Fruit fly (Drosophila melanogaster) whole organism, adult: ENCODE results near the gene His4r.

Experiments
- CG11617 ChIP-seq: fragments of 200-800 bp; sonication (Bioruptor generic); optimal IDR thresholded peaks from 2 replicates; lab custom pipeline; 2017; ENCODE audit warnings: mild to moderate bottlenecking, missing biosample characterization, missing genetic modification reagents, missing genetic modification characterization
- CG12768 ChIP-seq: fragments of 200-800 bp; sonication (Bioruptor generic); optimal IDR thresholded peaks from 2 replicates; lab custom pipeline; 2017; ENCODE audit warnings: missing biosample characterization, missing genetic modification characterization, mild to moderate bottlenecking, moderate library complexity, missing genetic modification reagents
- CG14711 ChIP-seq: fragments of 200-800 bp; sonication (Bioruptor generic); optimal IDR thresholded peaks from 2 replicates; lab custom pipeline; 2018; ENCODE audit warnings: missing biosample characterization, mild to moderate bottlenecking, missing genetic modification characterization, moderate library complexity
- CG1620 ChIP-seq: fragments of 200-800 bp; sonication (Bioruptor generic); optimal IDR thresholded peaks from 2 replicates; lab custom pipeline; 2016; ENCODE audit warnings: missing biosample characterization, missing genetic modification characterization
- CG33017 ChIP-seq: fragments of 200-800 bp; sonication (Bioruptor generic); optimal IDR thresholded peaks from 2 replicates; lab custom pipeline; 2018; ENCODE audit warnings: missing biosample characterization, mild to moderate bottlenecking, missing genetic modification characterization, moderate library complexity
- CG5204 ChIP-seq: fragments of 200-800 bp; sonication (Bioruptor generic); optimal IDR thresholded peaks from 2 replicates; lab custom pipeline; 2016; ENCODE audit warnings: missing biosample characterization, missing genetic modification characterization
- CG7045 ChIP-seq: fragments of 200-800 bp; sonication (Bioruptor generic); optimal IDR thresholded peaks from 2 replicates; lab custom pipeline; 2017; ENCODE audit warnings: missing biosample characterization, mild to moderate bottlenecking, missing genetic modification characterization
- CG7101 ChIP-seq: fragments of 200-800 bp; sonication (Bioruptor generic); optimal IDR thresholded peaks from 2 replicates; lab custom pipeline; 2018; ENCODE audit warnings: missing biosample characterization, mild to moderate bottlenecking, missing genetic modification characterization, moderate library complexity
- Clk ChIP-seq: fragments of 200-800 bp; sonication (Bioruptor generic); optimal IDR thresholded peaks from 2 replicates; lab custom pipeline; 2017; ENCODE audit warnings: missing biosample characterization, missing genetic modification characterization
- Crg-1 ChIP-seq: fragments of 200-800 bp; sonication (Bioruptor generic); optimal IDR thresholded peaks from 2 replicates; lab custom pipeline; 2016; ENCODE audit warnings: missing biosample characterization, missing genetic modification characterization
- Hr96 ChIP-seq: fragments of 200-800 bp; sonication (Bioruptor generic); optimal IDR thresholded peaks from 2 replicates; lab custom pipeline; 2016; ENCODE audit warnings: missing biosample characterization, missing genetic modification characterization
- Mnt ChIP-seq: fragments of 200-800 bp; sonication (Bioruptor generic); optimal IDR thresholded peaks from 2 replicates; lab custom pipeline; 2016; ENCODE audit warnings: missing biosample characterization, mild to moderate bottlenecking, missing genetic modification characterization
- bab1 ChIP-seq: fragments of 200-800 bp; sonication (Bioruptor generic); optimal IDR thresholded peaks from 3 replicates; lab custom pipeline; 2019; ENCODE audit warnings: missing biosample characterization, mild to moderate bottlenecking, missing genetic modification characterization, moderate library complexity
- cic ChIP-seq: fragments of 200-800 bp; sonication (Bioruptor generic); optimal IDR thresholded peaks from 2 replicates; lab custom pipeline; 2017; ENCODE audit warnings: missing biosample characterization, mild to moderate bottlenecking, missing genetic modification characterization, moderate library complexity
- cnc ChIP-seq, 2 experiments: fragments of >200 bp; optimal IDR thresholded peaks; 2 replicates each; lab custom pipeline; 2017
- kay ChIP-seq: fragments of 200-800 bp; sonication (Bioruptor generic); peaks from one replicate; lab custom pipeline; 2016; ENCODE audit warnings: missing biosample characterization, missing genetic modification characterization, borderline replicate concordance
- ovo ChIP-seq: fragments of 200-800 bp; sonication (Bioruptor generic); optimal IDR thresholded peaks from 2 replicates; lab custom pipeline; 2016; ENCODE audit warnings: missing biosample characterization, missing genetic modification characterization
- pad ChIP-seq: fragments of 200-800 bp; sonication (Bioruptor generic); optimal IDR thresholded peaks from 3 replicates; lab custom pipeline; 2017; ENCODE audit warnings: missing biosample characterization, missing genetic modification characterization, mild to moderate bottlenecking, moderate library complexity, missing genetic modification reagents
- tj ChIP-seq: fragments of 200-800 bp; sonication (Bioruptor generic); optimal IDR thresholded peaks from 3 replicates; lab custom pipeline; 2017; ENCODE audit warnings: missing biosample characterization, mild to moderate bottlenecking, missing genetic modification characterization, moderate library complexity
- toe ChIP-seq: fragments of 200-800 bp; sonication (Bioruptor generic); optimal IDR thresholded peaks from 2 replicates; lab custom pipeline; 2016; ENCODE audit warnings: missing biosample characterization, missing genetic modification characterization

His4r gene

dm6 chr3R:14649307-14650239 lies 24.0 kb downstream of the His4r start:
- peak; percentile 84 for TF ChIP-seq CG7045 (GFP tag; lab: Kevin White, UChicago)
- peak; percentile 96 for TF ChIP-seq cic (GFP tag; lab: Kevin White, UChicago)
- peak; percentile 93 for TF ChIP-seq CG11617 (GFP tag; lab: Kevin White, UChicago)
- peak; percentile 100 for TF ChIP-seq tj (GFP tag; lab: Kevin White, UChicago)
- peak; percentile 21 for TF ChIP-seq Crg-1
- peak; percentile 90 for TF ChIP-seq CG7101
- no peak for TF ChIP-seq CG5204 (GFP tag; lab: Kevin White, UChicago)
- peak in 1 of 2 experiments; percentile 5 for TF ChIP-seq cnc (optimal IDR thresholded peaks at IDR 0.05; lab: Kevin White, UChicago)
- TF ChIP-seq Clk: peak; percentile 18
- TF ChIP-seq toe (GFP tag; lab: Kevin White, UChicago): no peak
- peak; percentile 81 for TF ChIP-seq CG12768
- TF ChIP-seq CG14711 (tag; lab: Kevin White, UChicago): peak; percentile 84
- peak; percentile 83 for TF ChIP-seq Mnt
- TF ChIP-seq pad: peak; percentile 30
- peak; percentile 91 for TF ChIP-seq CG33017
- TF ChIP-seq kay (GFP tag; lab: Kevin White, UChicago): peak; percentile 98
- TF ChIP-seq CG1620 (GFP tag; lab: Kevin White, UChicago): peak; percentile 36
- peak; percentile 60 for TF ChIP-seq Hr96 (GFP tag; lab: Kevin White, UChicago)
- peak; percentile 88 for TF ChIP-seq bab1 (GFP tag; lab: Kevin White, UChicago)
- peak; percentile 58 for TF ChIP-seq ovo (GFP tag; lab: Kevin White, UChicago)

dm6 chr3R:14650367-14650766 lies 24.8 kb downstream of the His4r start:
- TF ChIP-seq pad (peak; percentile 78), Clk (no peak)

dm6 chr3R:14651076-14651662 lies 25.6 kb downstream of the His4r start:
- TF ChIP-seq Crg-1 (no peak), cnc (optimal IDR thresholded peaks at IDR 0.05; lab: Kevin White, UChicago) (no peak), tj (GFP tag; lab: Kevin White, UChicago) (no peak), CG7045 (GFP tag; lab: Kevin White, UChicago) (no peak), kay (GFP tag; lab: Kevin White, UChicago) (no peak), CG1620 (GFP tag; lab: Kevin White, UChicago) (no peak), Mnt (no peak), toe (GFP tag; lab: Kevin White, UChicago) (no peak), Hr96 (GFP tag; lab: Kevin White, UChicago) (no peak), CG5204 (GFP tag; lab: Kevin White, UChicago) (no peak), bab1 (GFP tag; lab: Kevin White, UChicago) (no peak)

dm6 chr3R:14652301-14652880 lies 26.8 kb downstream of the His4r start:
- TF ChIP-seq CG7045 (GFP tag; lab: Kevin White, UChicago): no peak
- no peak for TF ChIP-seq Crg-1
- no peak for TF ChIP-seq ovo (GFP tag; lab: Kevin White, UChicago)
- TF ChIP-seq cnc (optimal IDR thresholded peaks at IDR 0.05; lab: Kevin White, UChicago): no peak
- TF ChIP-seq CG11617 (GFP tag; lab: Kevin White, UChicago): no peak
- TF ChIP-seq bab1 (GFP tag; lab: Kevin White, UChicago): no peak
- no peak for TF ChIP-seq CG1620 (GFP tag; lab: Kevin White, UChicago)
- TF ChIP-seq CG12768: no peak
- no peak for TF ChIP-seq tj (GFP tag; lab: Kevin White, UChicago)
- TF ChIP-seq pad: no peak
- TF ChIP-seq kay (GFP tag; lab: Kevin White, UChicago): no peak

- TF ChIP-seq tj (GFP tag; lab: Kevin White, UChicago): peak; percentile 82
- peak; percentile 49 to 56 for TF ChIP-seq cnc (optimal IDR thresholded peaks at IDR 0.05; lab: Kevin White, UChicago)
- TF ChIP-seq Hr96 (GFP tag; lab: Kevin White, UChicago): no peak
- no peak for TF ChIP-seq kay (GFP tag; lab: Kevin White, UChicago)
- TF ChIP-seq CG12768: no peak
- peak; percentile 5 for TF ChIP-seq CG7045 (GFP tag; lab: Kevin White, UChicago)
- TF ChIP-seq CG33017: no peak
- no peak for TF ChIP-seq ovo (GFP tag; lab: Kevin White, UChicago)
Observed at dm6 chr3R:14653039-14653852, 27.7 kb downstream of the His4r start.
